Worm (Caenorhabditis elegans): Measurements from ENCODE around the gene pid-5.

- TF ChIP-seq him-1 (tag; optimal IDR thresholded peaks at IDR 0.05), result no peak
- no peak for TF ChIP-seq W03F9.2 (tag; optimal IDR thresholded peaks at IDR 0.05)
These were observed 11.4 kb downstream of the pid-5 start, which contains the start of gene nhr-114 for ce11 chrV:4187144-4187485.

All from whole organism, L4/young adult.